Worm (Caenorhabditis elegans) whole organism, young adult: ENCODE results near the gene unc-33.

Source experiments
- B0035.1 ChIP-seq: sonication (generic microtip); optimal IDR thresholded peaks from 2 replicates; lab custom pipeline; 2016; ENCODE audit warnings: missing genetic modification characterization, mild to moderate bottlenecking, missing compliant biosample characterization, missing genotype, missing genetic modification reagents
- B0261.1 ChIP-seq: sonication (generic microtip); optimal IDR thresholded peaks from 2 replicates; lab custom pipeline; 2016; ENCODE audit warnings: mild to moderate bottlenecking, missing genetic modification characterization, moderate library complexity, missing compliant biosample characterization
- F39B2.1 ChIP-seq: fragments of 200-800 bp; sonication (Bioruptor generic); IDR thresholded peaks from 2 replicates; pipeline ENCODE4 v1.3.6; 2022; ENCODE audit warnings: missing genetic modification reagents, missing genetic modification characterization, missing compliant biosample characterization
- F52B5.7 ChIP-seq: sonication (generic microtip); optimal IDR thresholded peaks from 2 replicates; lab custom pipeline; 2016; ENCODE audit warnings: mild to moderate bottlenecking, missing genetic modification characterization, missing compliant biosample characterization
- F57C9.4 ChIP-seq: sonication (generic microtip); optimal IDR thresholded peaks from 2 replicates; lab custom pipeline; 2017; ENCODE audit warnings: mild to moderate bottlenecking, missing genetic modification characterization, missing compliant biosample characterization
- T26A5.8 ChIP-seq: sonication (generic microtip); optimal IDR thresholded peaks from 2 replicates; lab custom pipeline; 2016; ENCODE audit warnings: missing genetic modification characterization, missing compliant biosample characterization
- Y53G8AR.9 ChIP-seq: fragments of 200-800 bp; sonication (Bioruptor generic); conservative IDR thresholded peaks from 2 replicates; pipeline ENCODE4 v1.3.6; 2022; ENCODE audit warnings: missing genetic modification reagents, missing genetic modification characterization, missing compliant biosample characterization
- Y67H2A.10 ChIP-seq: fragments of 200-800 bp; sonication (Bioruptor generic); conservative IDR thresholded peaks from 2 replicates; pipeline ENCODE4 v1.3.6; 2022; ENCODE audit warnings: missing genetic modification reagents, missing genetic modification characterization, missing compliant biosample characterization
- akir-1 ChIP-seq: fragments of 200-800 bp; sonication (Bioruptor generic); optimal IDR thresholded peaks from 2 replicates; lab custom pipeline; 2018; ENCODE audit warnings: mild to moderate bottlenecking, missing genetic modification characterization, moderate library complexity, missing compliant biosample characterization
- atf-7 ChIP-seq: sonication (generic microtip); optimal IDR thresholded peaks from 2 replicates; lab custom pipeline; 2017; ENCODE audit warnings: mild to moderate bottlenecking, missing genetic modification characterization, missing compliant biosample characterization
- ceh-79 ChIP-seq: sonication (generic microtip); optimal IDR thresholded peaks from 2 replicates; lab custom pipeline; 2017; ENCODE audit warnings: mild to moderate bottlenecking, missing genetic modification characterization, missing compliant biosample characterization
- die-1 ChIP-seq: sonication (generic microtip); optimal IDR thresholded peaks from 2 replicates; lab custom pipeline; 2016; ENCODE audit warnings: missing genotype, mild to moderate bottlenecking, missing genetic modification characterization, missing compliant biosample characterization
- egl-18 ChIP-seq: fragments of 200-800 bp; sonication (Bioruptor generic); IDR thresholded peaks from 2 replicates; pipeline ENCODE4 v1.3.6; 2022; ENCODE audit warnings: missing genetic modification reagents, missing genetic modification characterization, missing compliant biosample characterization
- egl-44 ChIP-seq: fragments of 200-800 bp; sonication (Bioruptor generic); IDR thresholded peaks from 2 replicates; pipeline ENCODE4 v1.3.6; 2022; ENCODE audit warnings: missing genetic modification reagents, missing genetic modification characterization, missing compliant biosample characterization
- ets-4 ChIP-seq: fragments of 200-800 bp; sonication (Bioruptor generic); optimal IDR thresholded peaks from 2 replicates; lab custom pipeline; 2018; ENCODE audit warnings: mild to moderate bottlenecking, missing genetic modification characterization, missing compliant biosample characterization
- fkh-3 ChIP-seq: sonication (generic microtip); optimal IDR thresholded peaks from 2 replicates; lab custom pipeline; 2016; ENCODE audit warnings: mild to moderate bottlenecking, missing genetic modification characterization, missing compliant biosample characterization
- gei-17 ChIP-seq: fragments of 200-800 bp; sonication (Bioruptor generic); optimal IDR thresholded peaks from 2 replicates; lab custom pipeline; 2018; ENCODE audit warnings: mild to moderate bottlenecking, missing genetic modification characterization, missing compliant biosample characterization
- hlh-12 ChIP-seq: sonication (generic microtip); optimal IDR thresholded peaks from 2 replicates; lab custom pipeline; 2016; ENCODE audit warnings: missing genetic modification characterization, missing compliant biosample characterization
- hmg-20 ChIP-seq: fragments of 200-800 bp; sonication (Bioruptor generic); IDR thresholded peaks from 2 replicates; pipeline ENCODE4 v1.3.6; 2022; ENCODE audit warnings: missing genetic modification reagents, missing genetic modification characterization, missing compliant biosample characterization
- hsf-1 ChIP-seq: fragments of 200-800 bp; sonication (Bioruptor generic); IDR thresholded peaks from 2 replicates; pipeline ENCODE4 v1.3.6; 2022; ENCODE audit warnings: missing genetic modification reagents, missing genetic modification characterization, missing compliant biosample characterization
- lin-40 ChIP-seq: sonication (generic microtip); optimal IDR thresholded peaks from 2 replicates; lab custom pipeline; 2016; ENCODE audit warnings: missing genetic modification characterization, mild to moderate bottlenecking, missing compliant biosample characterization, missing genotype, missing genetic modification reagents
- lin-54 ChIP-seq: fragments of 200-800 bp; sonication (Bioruptor generic); optimal IDR thresholded peaks from 2 replicates; lab custom pipeline; 2018; ENCODE audit warnings: mild to moderate bottlenecking, missing genetic modification characterization, missing compliant biosample characterization
- lsl-1 ChIP-seq: fragments of 200-800 bp; sonication (Bioruptor generic); optimal IDR thresholded peaks from 2 replicates; lab custom pipeline; 2018; ENCODE audit warnings: mild to moderate bottlenecking, missing genetic modification characterization, moderate library complexity, missing compliant biosample characterization
- mcd-1 ChIP-seq: fragments of 200-800 bp; sonication (Bioruptor generic); IDR thresholded peaks from 2 replicates; pipeline ENCODE4 v1.3.6; 2022; ENCODE audit warnings: missing genetic modification reagents, missing genetic modification characterization, missing compliant biosample characterization
- nfya-2 ChIP-seq: fragments of 200-800 bp; sonication (Bioruptor generic); IDR thresholded peaks from 2 replicates; pipeline ENCODE4 v1.3.6; 2022; ENCODE audit warnings: missing genetic modification reagents, missing genetic modification characterization, missing compliant biosample characterization
- nfyb-1 ChIP-seq: fragments of 200-800 bp; sonication (Bioruptor generic); IDR thresholded peaks from 2 replicates; pipeline ENCODE4 v1.3.6; 2022; ENCODE audit warnings: missing genetic modification reagents, missing genetic modification characterization, missing compliant biosample characterization
- nhr-80 ChIP-seq: sonication (generic microtip); optimal IDR thresholded peaks from 2 replicates; lab custom pipeline; 2016; ENCODE audit warnings: missing genetic modification characterization, missing compliant biosample characterization
- pbrm-1 ChIP-seq: fragments of 200-800 bp; sonication (Bioruptor generic); IDR thresholded peaks from 2 replicates; pipeline ENCODE4 v1.3.6; 2022; ENCODE audit warnings: missing genetic modification reagents, missing genetic modification characterization, missing compliant biosample characterization
- rcor-1 ChIP-seq: fragments of 200-800 bp; sonication (Bioruptor generic); IDR thresholded peaks from 2 replicates; pipeline ENCODE4 v1.3.6; 2022; ENCODE audit warnings: missing genetic modification reagents, missing genetic modification characterization, missing compliant biosample characterization
- rpc-1 ChIP-seq, 2 experiments: fragments of 150-350 bp in 1 of 2; sonication (generic microtip) in 1 of 2; optimal IDR thresholded peaks; 2 replicates each; lab custom pipeline; 2014 to 2018; ENCODE audit warnings: missing biosample characterization in 1 of 2, missing genetic modification characterization in 1 of 2, missing genetic modification reagents in 1 of 2, missing genotype in 1 of 2
- snpc-1.1 ChIP-seq: sonication (generic microtip); optimal IDR thresholded peaks from 2 replicates; lab custom pipeline; 2017; ENCODE audit warnings: missing genetic modification characterization, mild to moderate bottlenecking, missing compliant biosample characterization, antibody characterized with exemption, moderate library complexity, missing genotype, missing genetic modification reagents; ENCODE audit not compliant: insufficient read depth
- somi-1 ChIP-seq: fragments of 200-800 bp; sonication (Bioruptor generic); optimal IDR thresholded peaks from 2 replicates; lab custom pipeline; 2018; ENCODE audit warnings: mild to moderate bottlenecking, missing genetic modification characterization, missing compliant biosample characterization
- sptf-2 ChIP-seq: fragments of 200-800 bp; sonication (Bioruptor generic); optimal IDR thresholded peaks from 2 replicates; lab custom pipeline; 2018; ENCODE audit warnings: mild to moderate bottlenecking, missing genetic modification characterization, missing compliant biosample characterization
- ztf-28 ChIP-seq: fragments of 200-800 bp; sonication (Bioruptor generic); IDR thresholded peaks from 2 replicates; pipeline ENCODE4 v1.3.6; 2022; ENCODE audit warnings: missing genetic modification reagents, missing genetic modification characterization, missing compliant biosample characterization

unc-33 gene

DNA sequence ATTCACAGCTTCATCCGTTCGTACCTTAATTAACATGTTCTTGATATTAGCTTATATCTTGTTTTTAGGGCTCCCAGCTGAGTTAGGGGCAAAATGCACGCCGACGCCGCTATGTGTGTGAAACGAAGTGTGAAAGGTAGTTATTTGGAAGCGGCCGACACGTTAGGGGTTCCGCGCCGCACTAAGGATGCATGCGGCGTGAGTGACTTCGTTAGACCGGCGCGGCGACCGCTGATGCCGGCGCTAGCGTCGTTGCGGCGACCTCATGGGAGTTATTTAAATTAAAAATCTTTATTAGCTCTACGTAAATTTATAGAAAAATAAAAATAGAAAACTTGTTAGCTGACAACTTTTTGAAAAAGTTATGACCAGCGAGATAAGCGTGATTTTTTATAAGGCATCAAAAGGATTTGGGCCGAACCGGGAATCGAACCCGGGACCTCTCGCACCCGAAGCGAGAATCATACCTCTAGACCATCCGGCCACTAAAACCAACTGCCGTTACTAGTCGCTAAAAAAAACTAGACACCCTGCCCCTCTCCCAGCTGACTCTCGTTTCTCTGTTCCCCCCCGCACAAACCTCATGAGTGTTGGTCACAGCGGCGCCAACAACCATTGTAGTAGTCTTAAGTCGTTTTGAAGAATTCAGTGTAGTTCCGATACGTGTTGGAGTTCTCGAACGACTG, 35.2 kb downstream of the unc-33 start (continued):
- no peak for TF ChIP-seq F57C9.4
- peak; percentile 37 for TF ChIP-seq T26A5.8
- peak; percentile 58; the same call in 1 of the 2 replicates for TF ChIP-seq Y53G8AR.9 (GFP tag; lab: Robert Waterston, UW)
- 0 out of 2 replicates have a peak, but pooled peaks have one; percentile 16 for TF ChIP-seq Y67H2A.10 (GFP tag; lab: Robert Waterston, UW)
- no peak for TF ChIP-seq egl-44
- peak; percentile 74 for TF ChIP-seq mcd-1
- TF ChIP-seq nfya-2 (GFP tag; lab: Robert Waterston, UW) = no peak
- TF ChIP-seq sptf-2 = no peak
- no peak for TF ChIP-seq ztf-28

DNA sequence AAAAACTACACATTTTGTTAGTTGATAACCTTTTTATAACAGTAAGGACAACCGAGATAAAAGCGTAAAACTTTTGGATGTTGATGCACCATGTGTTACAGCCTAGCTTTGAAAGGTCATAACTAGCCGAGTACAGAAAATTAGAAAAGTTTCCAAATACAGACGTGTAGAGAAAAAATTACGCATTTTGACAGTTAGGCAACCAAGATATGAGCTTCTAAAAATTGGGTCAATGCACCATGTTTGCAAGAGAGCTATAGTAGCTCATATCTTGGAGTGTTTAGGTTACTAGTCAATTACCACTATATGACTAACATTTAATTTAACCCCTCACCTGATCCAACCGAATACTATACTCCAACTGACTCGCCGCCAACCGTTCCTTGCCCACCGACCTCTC, 36.2 kb downstream of the unc-33 start:
- TF ChIP-seq hsf-1 = no peak
- no peak for TF ChIP-seq rpc-1 (optimal IDR thresholded peaks at IDR 0.05; lab: Kevin White, UChicago)
- no peak for TF ChIP-seq rpc-1 (tag; optimal IDR thresholded peaks at IDR 0.05; lab: Kevin White, UChicago)
- no peak for TF ChIP-seq ets-4 (GFP tag; lab: Kevin White, UChicago)

DNA sequence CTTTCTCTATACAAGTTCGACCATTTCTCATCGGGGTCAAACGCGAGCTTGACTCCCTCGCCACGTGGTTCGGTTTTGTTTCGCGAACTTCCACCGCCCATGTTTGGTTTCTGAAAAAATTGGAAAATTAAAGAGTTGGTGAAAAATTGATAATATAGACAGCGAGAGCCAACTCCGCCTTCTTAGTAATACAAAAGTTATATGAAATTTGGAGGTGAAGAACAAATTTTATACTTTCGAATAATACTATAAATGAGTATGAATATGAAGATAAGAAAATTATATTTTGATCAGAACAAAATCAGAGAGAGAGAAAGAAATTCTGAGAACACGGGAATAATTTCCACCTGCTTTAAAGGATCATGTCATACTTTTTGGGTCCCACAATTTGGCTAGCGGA, 40.6 kb downstream of the unc-33 start, which contains the start of gene osm-9:
osm-9 (minus strand) TSS at position 101 of the 400 bp plus-strand sequence.
- no peak for TF ChIP-seq atf-7 (tag; lab: Kevin White, UChicago)

DNA sequence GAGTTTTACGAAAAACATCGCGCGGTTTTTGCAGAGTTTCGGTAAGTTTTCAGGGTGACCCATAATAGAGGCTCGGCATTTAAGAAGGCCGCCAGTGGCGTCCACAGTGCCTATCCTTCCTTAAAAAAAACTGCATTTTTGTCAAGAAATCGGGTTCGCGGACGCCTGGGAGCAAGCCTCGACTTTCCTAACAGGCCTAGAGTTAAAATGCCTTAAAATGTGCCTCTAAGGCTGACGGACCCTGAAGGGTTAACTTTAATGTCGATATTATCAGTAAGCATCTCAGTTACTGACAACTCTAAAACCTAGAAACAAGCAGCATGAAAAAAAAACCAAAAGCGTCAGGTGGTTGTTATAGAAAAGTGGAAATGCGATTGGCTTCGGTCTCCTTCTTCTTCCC, 42.5 kb downstream of the unc-33 start:
- TF ChIP-seq F39B2.1 (GFP tag; lab: Robert Waterston, UW) (no peak), lsl-1 (no peak), snpc-1.1 (tag; lab: Kevin White, UChicago) (no peak), B0261.1 (tag; lab: Kevin White, UChicago) (no peak), pbrm-1 (no peak), hmg-20 (no peak), F52B5.7 (tag; lab: Kevin White, UChicago) (no peak), die-1 (tag; lab: Kevin White, UChicago) (no peak), somi-1 (no peak), ceh-79 (tag; lab: Kevin White, UChicago) (no peak), fkh-3 (tag; lab: Kevin White, UChicago) (no peak), akir-1 (GFP tag; lab: Kevin White, UChicago) (no peak), lin-54 (GFP tag; lab: Kevin White, UChicago) (no peak), rcor-1 (GFP tag; lab: Robert Waterston, UW) (no peak), T26A5.8 (no peak), rpc-1 (optimal IDR thresholded peaks at IDR 0.05; lab: Kevin White, UChicago) (no peak), rpc-1 (tag; optimal IDR thresholded peaks at IDR 0.05; lab: Kevin White, UChicago) (no peak), egl-18 (GFP tag; lab: Robert Waterston, UW) (no peak), B0035.1 (tag; lab: Kevin White, UChicago) (no peak)

DNA sequence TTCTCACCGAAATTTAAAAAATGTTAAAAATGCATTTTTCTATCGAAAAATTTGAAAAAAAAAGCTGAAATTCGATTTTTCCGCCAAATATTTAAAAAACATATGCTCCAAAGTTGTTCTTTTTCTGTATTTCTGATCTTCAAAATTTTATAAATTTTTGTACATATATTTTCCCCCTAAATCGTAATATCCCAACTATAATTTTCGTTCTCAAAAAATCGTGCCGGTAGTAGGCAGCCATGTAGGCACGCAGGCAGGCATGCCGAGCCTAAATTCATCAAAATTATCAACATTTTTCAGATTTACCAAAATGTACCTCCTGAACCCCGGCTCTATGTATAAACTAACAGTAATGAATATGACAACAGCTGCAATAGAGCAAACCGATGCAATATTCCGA, 48.2 kb downstream of the unc-33 start, which contains the start of gene sre-5:
sre-5 (plus strand) TSS at position 301 of the 400 bp plus-strand sequence.
- TF ChIP-seq snpc-1.1 (tag; lab: Kevin White, UChicago) = no peak
- TF ChIP-seq hlh-12 (tag; lab: Kevin White, UChicago) = no peak
- no peak for TF ChIP-seq nhr-80
- TF ChIP-seq nfyb-1 (GFP tag; lab: Robert Waterston, UW) = no peak
- no peak for TF ChIP-seq gei-17 (GFP tag; lab: Kevin White, UChicago)
- no peak for TF ChIP-seq lin-40 (tag; lab: Kevin White, UChicago)
